Fruit fly (Drosophila melanogaster) whole organism, embryonic: ENCODE measurements around the gene CG6006.

Source experiments
- Awh ChIP-seq: fragments of 200-800 bp; sonication (Bioruptor generic); IDR thresholded peaks from 2 replicates; pipeline ENCODE4, ENCODE4 v1.3.6; 2022; ENCODE audit warnings: missing biosample characterization, missing genetic modification characterization
- CG10366 ChIP-seq: fragments of 200-800 bp; sonication (Bioruptor generic); IDR thresholded peaks from 2 replicates; pipeline ENCODE4 v1.3.6; 2022; ENCODE audit warnings: missing biosample characterization, missing genetic modification characterization
- CG12769 ChIP-seq: fragments of 200-800 bp; sonication (Bioruptor generic); optimal IDR thresholded peaks from 2 replicates; lab custom pipeline; 2019; ENCODE audit warnings: missing biosample characterization, mild to moderate bottlenecking, missing genetic modification characterization, moderate library complexity
- CG13775 ChIP-seq: fragments of 200-800 bp; sonication (Bioruptor generic); optimal IDR thresholded peaks from 3 replicates; lab custom pipeline; 2017; ENCODE audit warnings: missing biosample characterization, mild to moderate bottlenecking, missing genetic modification characterization
- CG16815 ChIP-seq: fragments of 200-800 bp; sonication (Bioruptor generic); optimal IDR thresholded peaks from 3 replicates; lab custom pipeline; 2017; ENCODE audit warnings: missing biosample characterization, mild to moderate bottlenecking, missing genetic modification characterization
- CG17612 ChIP-seq: fragments of 200-800 bp; sonication (Bioruptor generic); IDR thresholded peaks from 2 replicates; pipeline ENCODE4 v1.3.6; 2022; ENCODE audit warnings: missing biosample characterization, missing genetic modification characterization
- CG2712 ChIP-seq: fragments of 200-800 bp; optimal IDR thresholded peaks from 3 replicates; lab custom pipeline; 2019; ENCODE audit warnings: missing biosample characterization, mild to moderate bottlenecking, missing genetic modification characterization, moderate library complexity
- CG2875 ChIP-seq: fragments of 200-800 bp; sonication (Bioruptor generic); optimal IDR thresholded peaks from 2 replicates; lab custom pipeline; 2017; ENCODE audit warnings: missing biosample characterization, mild to moderate bottlenecking, missing genetic modification characterization, missing genetic modification reagents
- CG30020 ChIP-seq: fragments of 200-800 bp; optimal IDR thresholded peaks from 2 replicates; lab custom pipeline; 2019; ENCODE audit warnings: missing biosample characterization, mild to moderate bottlenecking, missing genetic modification characterization, moderate library complexity
- CG3838 ChIP-seq: fragments of 200-800 bp; sonication (Bioruptor generic); optimal IDR thresholded peaks from 3 replicates; lab custom pipeline; 2016; ENCODE audit warnings: missing biosample characterization, missing genetic modification characterization
- CG3847 ChIP-seq: fragments of 200-800 bp; sonication (Bioruptor generic); IDR thresholded peaks from 2 replicates; pipeline ENCODE4 v1.3.6; 2022; ENCODE audit warnings: missing biosample characterization, missing genetic modification characterization
- CG6683 ChIP-seq: fragments of 200-800 bp; sonication (Bioruptor generic); optimal IDR thresholded peaks from 2 replicates; lab custom pipeline; 2017; ENCODE audit warnings: missing biosample characterization, mild to moderate bottlenecking, missing genetic modification characterization, missing genetic modification reagents
- CG7987 ChIP-seq: fragments of 200-800 bp; sonication (Bioruptor generic); optimal IDR thresholded peaks from 2 replicates; lab custom pipeline; 2018; ENCODE audit warnings: missing biosample characterization, mild to moderate bottlenecking, missing genetic modification characterization, moderate library complexity
- CG8281 ChIP-seq: fragments of 200-800 bp; sonication (Bioruptor generic); optimal IDR thresholded peaks from 2 replicates; lab custom pipeline; 2018; ENCODE audit warnings: missing biosample characterization, mild to moderate bottlenecking, missing genetic modification characterization, moderate library complexity
- CG8359 ChIP-seq: fragments of 200-800 bp; sonication (Bioruptor generic); optimal IDR thresholded peaks from 2 replicates; lab custom pipeline; 2017; ENCODE audit warnings: missing biosample characterization, mild to moderate bottlenecking, missing genetic modification characterization, borderline replicate concordance
- CG8765 ChIP-seq: fragments of 200-800 bp; sonication (Bioruptor generic); IDR thresholded peaks from 2 replicates; pipeline ENCODE4 v1.3.6; 2022; ENCODE audit warnings: missing biosample characterization, missing genetic modification characterization
- CG9932 ChIP-seq: fragments of 200-800 bp; sonication (Bioruptor generic); IDR thresholded peaks from 2 replicates; pipeline ENCODE4 v1.3.6; 2022; ENCODE audit warnings: missing biosample characterization, missing genetic modification characterization
- Gug ChIP-seq: fragments of 200-800 bp; sonication (Bioruptor generic); IDR thresholded peaks from 4 replicates; pipeline ENCODE4 v1.3.6; 2022; ENCODE audit warnings: missing biosample characterization, missing genetic modification characterization
- Hmx ChIP-seq: fragments of 200-800 bp; sonication (Bioruptor generic); optimal IDR thresholded peaks from 2 replicates; lab custom pipeline; 2016; ENCODE audit warnings: missing biosample characterization, missing genetic modification characterization
- Hr51 ChIP-seq, 2 experiments: fragments of 200-800 bp; sonication (Bioruptor generic); optimal IDR thresholded peaks; 2 replicates in 1 of 2; 3 replicates in 1 of 2; lab custom pipeline; 2016 to 2018; ENCODE audit warnings: missing biosample characterization in 2 of 2, missing genetic modification characterization in 2 of 2, mild to moderate bottlenecking in 1 of 2, moderate library complexity in 1 of 2
- Hsf ChIP-seq: fragments of 200-800 bp; sonication (Bioruptor generic); optimal IDR thresholded peaks from 3 replicates; lab custom pipeline; 2016; ENCODE audit warnings: missing biosample characterization, missing genetic modification characterization
- MTF-1 ChIP-seq: fragments of 200-800 bp; sonication (Bioruptor generic); optimal IDR thresholded peaks from 2 replicates; lab custom pipeline; 2018; ENCODE audit warnings: missing biosample characterization, mild to moderate bottlenecking, missing genetic modification characterization, borderline replicate concordance
- Max ChIP-seq: fragments of 200-800 bp; sonication (Bioruptor generic); optimal IDR thresholded peaks from 2 replicates; lab custom pipeline; 2016; ENCODE audit warnings: missing biosample characterization, mild to moderate bottlenecking, missing genetic modification characterization
- Oaz ChIP-seq: fragments of 200-800 bp; sonication (Bioruptor generic); IDR thresholded peaks from 2 replicates; pipeline ENCODE4 v1.3.6; 2022; ENCODE audit warnings: missing biosample characterization, missing genetic modification characterization
- Ravus ChIP-seq: fragments of 200-800 bp; sonication (Bioruptor generic); IDR thresholded peaks from 2 replicates; pipeline ENCODE4 v1.3.6; 2022; ENCODE audit warnings: missing biosample characterization, missing genetic modification characterization
- Sin3A ChIP-seq: fragments of >200 bp; optimal IDR thresholded peaks from 2 replicates; lab custom pipeline; 2018
- Stat92E ChIP-seq, 3 experiments: fragments of >200 bp in 2 of 3; fragments of 200-800 bp in 1 of 3; sonication (Bioruptor generic) in 1 of 3; optimal IDR thresholded peaks; 2 replicates each; lab custom pipeline; 2017 to 2019; ENCODE audit warnings: missing biosample characterization in 3 of 3, missing genetic modification characterization in 3 of 3, mild to moderate bottlenecking in 1 of 3, moderate library complexity in 1 of 3
- Taf1 ChIP-seq: fragments of 200-800 bp; sonication (Bioruptor generic); IDR thresholded peaks from 2 replicates; pipeline ENCODE4 v1.3.6; 2022; ENCODE audit warnings: missing biosample characterization, missing genetic modification characterization
- ash1 ChIP-seq: fragments of 200-800 bp; sonication (Bioruptor generic); optimal IDR thresholded peaks from 2 replicates; lab custom pipeline; 2018; ENCODE audit warnings: missing biosample characterization, mild to moderate bottlenecking, missing genetic modification characterization
- ato ChIP-seq: fragments of 200-800 bp; sonication (Bioruptor generic); IDR thresholded peaks from 2 replicates; pipeline ENCODE4 v1.3.6; 2022; ENCODE audit warnings: missing biosample characterization, missing genetic modification characterization; ENCODE audit not compliant: partially characterized antibody
- az2 ChIP-seq: fragments of 200-800 bp; sonication (Bioruptor generic); optimal IDR thresholded peaks from 3 replicates; lab custom pipeline; 2016; ENCODE audit warnings: missing biosample characterization, missing genetic modification characterization
- bowl ChIP-seq: fragments of 200-800 bp; sonication (Bioruptor generic); IDR thresholded peaks from 2 replicates; pipeline ENCODE4 v1.3.6; 2022; ENCODE audit warnings: missing biosample characterization, missing genetic modification characterization
- bsh ChIP-seq, 2 experiments: fragments of 200-800 bp; sonication (Bioruptor generic); optimal IDR thresholded peaks; 2 replicates each; lab custom pipeline; 2017 to 2018; ENCODE audit warnings: mild to moderate bottlenecking in 2 of 2, missing biosample characterization in 2 of 2, missing genetic modification characterization in 2 of 2, moderate library complexity in 1 of 2
- cwo ChIP-seq: fragments of 200-800 bp; sonication (Bioruptor generic); optimal IDR thresholded peaks from 3 replicates; lab custom pipeline; 2017; ENCODE audit warnings: missing biosample characterization, missing genetic modification characterization, mild to moderate bottlenecking, moderate library complexity, missing genetic modification reagents
- dpn ChIP-seq, 2 experiments: fragments of 200-800 bp; sonication (Bioruptor generic); optimal IDR thresholded peaks; 3 replicates each; lab custom pipeline; 2016; ENCODE audit warnings: missing biosample characterization in 2 of 2, missing genetic modification characterization in 2 of 2
- eyg ChIP-seq: fragments of 200-800 bp; sonication (Bioruptor generic); optimal IDR thresholded peaks from 3 replicates; lab custom pipeline; 2016; ENCODE audit warnings: missing biosample characterization, missing genetic modification characterization
- fu2 ChIP-seq: fragments of 200-800 bp; sonication (Bioruptor generic); optimal IDR thresholded peaks from 2 replicates; lab custom pipeline; 2016; ENCODE audit warnings: missing biosample characterization, missing genetic modification characterization
- hbn ChIP-seq: fragments of 200-800 bp; sonication (Bioruptor generic); IDR thresholded peaks from 2 replicates; pipeline ENCODE4 v1.3.6; 2022; ENCODE audit warnings: missing biosample characterization, missing genetic modification characterization; ENCODE audit not compliant: partially characterized antibody
- lbe ChIP-seq: fragments of 200-800 bp; sonication (Bioruptor generic); optimal IDR thresholded peaks from 2 replicates; lab custom pipeline; 2016; ENCODE audit warnings: missing biosample characterization, mild to moderate bottlenecking, missing genetic modification characterization
- luna ChIP-seq: fragments of 200-800 bp; sonication (Bioruptor generic); optimal IDR thresholded peaks from 2 replicates; lab custom pipeline; 2016; ENCODE audit warnings: missing biosample characterization, missing genetic modification characterization
- nom ChIP-seq: fragments of 200-800 bp; sonication (Bioruptor generic); optimal IDR thresholded peaks from 2 replicates; lab custom pipeline; 2017; ENCODE audit warnings: missing biosample characterization, missing genetic modification characterization, mild to moderate bottlenecking, moderate library complexity, missing genetic modification reagents
- psq ChIP-seq: fragments of 200-800 bp; sonication (Bioruptor generic); optimal IDR thresholded peaks from 2 replicates; lab custom pipeline; 2017; ENCODE audit warnings: missing biosample characterization, missing genetic modification characterization
- run ChIP-seq: fragments of 200-800 bp; sonication (Bioruptor generic); optimal IDR thresholded peaks from 3 replicates; lab custom pipeline; 2018; ENCODE audit warnings: missing biosample characterization, mild to moderate bottlenecking, missing genetic modification characterization
- scrt ChIP-seq: fragments of 200-800 bp; sonication (Bioruptor generic); optimal IDR thresholded peaks from 2 replicates; lab custom pipeline; 2018; ENCODE audit warnings: missing biosample characterization, mild to moderate bottlenecking, missing genetic modification characterization, moderate library complexity
- so ChIP-seq: fragments of 200-800 bp; sonication (Bioruptor generic); IDR thresholded peaks from 3 replicates; pipeline ENCODE4 v1.3.6; 2022; ENCODE audit warnings: missing biosample characterization, missing genetic modification characterization
- sob ChIP-seq: fragments of 200-800 bp; sonication (Bioruptor generic); IDR thresholded peaks from 2 replicates; pipeline ENCODE4 v1.3.6; 2022; ENCODE audit warnings: missing biosample characterization, missing genetic modification characterization
- tna ChIP-seq: fragments of 200-800 bp; sonication (Bioruptor generic); IDR thresholded peaks from 2 replicates; pipeline ENCODE4 v1.3.6; 2022; ENCODE audit warnings: missing biosample characterization, missing genetic modification characterization; ENCODE audit not compliant: partially characterized antibody
- zen ChIP-seq: fragments of 200-800 bp; sonication (Bioruptor generic); optimal IDR thresholded peaks from 3 replicates; lab custom pipeline; 2018; ENCODE audit warnings: missing biosample characterization, mild to moderate bottlenecking, missing genetic modification characterization, moderate library complexity

CG6006 gene

dm6 chr3R:16209714-16210553 is 55.2 kb downstream of the CG6006 start (continued):
- TF ChIP-seq bsh (GFP tag; optimal IDR thresholded peaks at IDR 0.05; lab: Kevin White, UChicago) (peak in 1 of 2 experiments; percentile 78), tna (GFP tag; lab: Robert Waterston, UW) (0 out of 2 replicates have a peak, but pooled peaks have one; percentile 26), CG3838 (GFP tag; lab: Kevin White, UChicago) (no peak), CG7987 (no peak), CG16815 (peak; percentile 9), CG12769 (tag; lab: Kevin White, UChicago) (peak; percentile 5), Stat92E (GFP tag; optimal IDR thresholded peaks at IDR 0.05; lab: Kevin White, UChicago) (no peak), CG3847 (GFP tag; lab: Robert Waterston, UW) (no peak; the same call in 1 of the 2 replicates), Ravus (GFP tag; lab: Robert Waterston, UW) (no peak), Hr51 (GFP tag; optimal IDR thresholded peaks at IDR 0.05; lab: Kevin White, UChicago) (peak in 1 of 2 experiments; percentile 65), psq (no peak), ato (no peak), CG2712 (tag; lab: Kevin White, UChicago) (peak; percentile 31), ash1 (GFP tag; lab: Kevin White, UChicago) (no peak), scrt (GFP tag; lab: Kevin White, UChicago) (peak; percentile 9), CG17612 (no peak), CG8359 (GFP tag; lab: Kevin White, UChicago) (no peak), bowl (GFP tag; lab: Robert Waterston, UW) (no peak), run (no peak), Gug (GFP tag; lab: Robert Waterston, UW) (peak; percentile 14; the same call in 1 of the 4 replicates), Hsf (GFP tag; lab: Kevin White, UChicago) (no peak), CG9932 (GFP tag; lab: Robert Waterston, UW) (peak; percentile 37; the same call in 1 of the 2 replicates), dpn (GFP tag; optimal IDR thresholded peaks at IDR 0.05; lab: Kevin White, UChicago) (peak in 1 of 2 experiments; percentile 29), eyg (GFP tag; lab: Kevin White, UChicago) (no peak), zen (tag; lab: Kevin White, UChicago) (no peak), az2 (GFP tag; lab: Kevin White, UChicago) (peak; percentile 14), lbe (peak; percentile 35), CG30020 (tag; lab: Kevin White, UChicago) (no peak), CG6683 (peak; percentile 18), MTF-1 (GFP tag; lab: Kevin White, UChicago) (no peak), sob (0 out of 2 replicates have a peak, but pooled peaks have one; percentile 11), nom (GFP tag; lab: Kevin White, UChicago) (peak; percentile 46), CG2875 (GFP tag; lab: Kevin White, UChicago) (no peak), Oaz (GFP tag; lab: Robert Waterston, UW) (no peak), Awh (GFP tag; lab: Robert Waterston, UW) (no peak), CG8281 (tag; lab: Kevin White, UChicago) (no peak), Taf1 (GFP tag; lab: Robert Waterston, UW) (no peak), so (GFP tag; lab: Robert Waterston, UW) (peak; percentile 41; the same call in 1 of the 3 replicates), Sin3A (lab: Kevin White, UChicago) (no peak), CG10366 (no peak), fu2 (GFP tag; lab: Kevin White, UChicago) (no peak), luna (GFP tag; lab: Kevin White, UChicago) (no peak), cwo (peak; percentile 63), Max (GFP tag; lab: Kevin White, UChicago) (no peak), CG8765 (GFP tag; lab: Robert Waterston, UW) (no peak), hbn (GFP tag; lab: Robert Waterston, UW) (no peak), CG13775 (peak; percentile 5), Hmx (GFP tag; lab: Kevin White, UChicago) (no peak)
